Fruit fly (Drosophila melanogaster): ENCODE data around the gene Dim1.

- TF ChIP-seq bab1 (GFP tag; optimal IDR thresholded peaks at IDR 0.05), result no peak
- no peak for TF ChIP-seq CG7101 (tag; optimal IDR thresholded peaks at IDR 0.05)
Measured at dm6 chr2L:4417982-4418381, 14.9 kb downstream of the Dim1 start.

All from whole organism, adult.